Worm (Caenorhabditis elegans): ENCODE measurements around the gene Y41C4A.9.

Y41C4A.9 gene

ce11 chrIII:11669008-11669407, 49.4 kb downstream of the Y41C4A.9 start:
- TF ChIP-seq egl-18 (GFP tag; IDR thresholded peaks at IDR 0.05) (no peak), lin-54 (GFP tag; optimal IDR thresholded peaks at IDR 0.05) (no peak), C06A6.2 (GFP tag; conservative IDR thresholded peaks at IDR 0.05) (no peak), nhr-90 (tag; optimal IDR thresholded peaks at IDR 0.05) (no peak), hmg-20 (GFP tag; IDR thresholded peaks at IDR 0.05) (no peak), nhr-120 (GFP tag; IDR thresholded peaks at IDR 0.05) (no peak), F37B4.10 (GFP tag; IDR thresholded peaks at IDR 0.05) (no peak), ztf-6 (GFP tag; IDR thresholded peaks at IDR 0.05) (no peak), him-1 (tag; optimal IDR thresholded peaks at IDR 0.05) (no peak)

- TF ChIP-seq T07F8.4 (tag; optimal IDR thresholded peaks at IDR 0.05) (no peak), tbx-9 (tag; optimal IDR thresholded peaks at IDR 0.05; ENCODE audit: borderline replicate concordance) (no peak), snpc-3.4 (tag; optimal IDR thresholded peaks at IDR 0.05) (no peak), C06A6.2 (GFP tag; conservative IDR thresholded peaks at IDR 0.05) (no peak), hsf-1 (GFP tag; IDR thresholded peaks at IDR 0.05) (no peak), mes-4 (tag; optimal IDR thresholded peaks at IDR 0.05) (no peak), bed-1 (GFP tag; IDR thresholded peaks at IDR 0.05) (no peak), ztf-28 (GFP tag; IDR thresholded peaks at IDR 0.05) (no peak), K12H6.12 (tag; optimal IDR thresholded peaks at IDR 0.05) (no peak), dox-1 (GFP tag; IDR thresholded peaks at IDR 0.05) (no peak), nhr-179 (tag; optimal IDR thresholded peaks at IDR 0.05) (no peak), nfyb-1 (GFP tag; IDR thresholded peaks at IDR 0.05) (no peak), B0336.3 (GFP tag; IDR thresholded peaks at IDR 0.05) (no peak), egl-44 (GFP tag; IDR thresholded peaks at IDR 0.05) (no peak), ceh-40 (GFP tag; IDR thresholded peaks at IDR 0.05) (no peak), athp-1 (tag; optimal IDR thresholded peaks at IDR 0.05) (no peak), nhr-27 (tag; optimal IDR thresholded peaks at IDR 0.05) (no peak), hlh-12 (tag; optimal IDR thresholded peaks at IDR 0.05) (no peak)
These were observed 51.6 kb downstream of the Y41C4A.9 start for ce11 chrIII:11666819-11667218.

ce11 chrIII:11663400-11663799, 55.0 kb downstream of the Y41C4A.9 start:
- TF ChIP-seq aptf-3 (GFP tag; IDR thresholded peaks at IDR 0.05) (no peak), lin-35 (GFP tag; optimal IDR thresholded peaks at IDR 0.05) (no peak), nfya-1 (tag; optimal IDR thresholded peaks at IDR 0.05; ENCODE audit: borderline replicate concordance, insufficient read depth) (no peak), nfya-2 (GFP tag; IDR thresholded peaks at IDR 0.05) (no peak), tbp1 (GFP tag; optimal IDR thresholded peaks at IDR 0.05) (no peak), ztf-6 (GFP tag; IDR thresholded peaks at IDR 0.05) (no peak), sptf-2 (GFP tag; optimal IDR thresholded peaks at IDR 0.05) (no peak), repo-1 (tag; optimal IDR thresholded peaks at IDR 0.05) (no peak), ZK185.1 (tag; optimal IDR thresholded peaks at IDR 0.05; ENCODE audit: poor library complexity, severe bottlenecking) (no peak), dpff-1 (tag; optimal IDR thresholded peaks at IDR 0.05) (no peak), Y67H2A.10 (GFP tag; conservative IDR thresholded peaks at IDR 0.05) (no peak), atf-7 (tag; optimal IDR thresholded peaks at IDR 0.05) (no peak), madf-6 (GFP tag; IDR thresholded peaks at IDR 0.05) (no peak), ceh-79 (tag; optimal IDR thresholded peaks at IDR 0.05) (no peak), rpc-1 (optimal IDR thresholded peaks at IDR 0.05) (no peak), rpc-1 (tag; optimal IDR thresholded peaks at IDR 0.05) (no peak), cebp-2 (GFP tag; IDR thresholded peaks at IDR 0.05) (no peak)

Measured in whole organism, young adult.